Worm (Caenorhabditis elegans) whole organism, early embryonic: ENCODE results near the gene K08D9.6.

Experiments used
- B0310.2 ChIP-seq: sonication (generic microtip); optimal IDR thresholded peaks from 2 replicates; lab custom pipeline; 2016; ENCODE audit warnings: mild to moderate bottlenecking, missing genetic modification characterization, missing compliant biosample characterization
- F13C5.2 ChIP-seq: sonication (generic microtip); optimal IDR thresholded peaks from 2 replicates; lab custom pipeline; 2017; ENCODE audit warnings: mild to moderate bottlenecking, missing genetic modification characterization, inconsistent platforms, missing compliant biosample characterization
- aly-1 ChIP-seq: sonication (generic microtip); optimal IDR thresholded peaks from 2 replicates; lab custom pipeline; 2016; ENCODE audit warnings: missing genetic modification characterization, missing compliant biosample characterization
- ama-1 ChIP-seq: fragments of 150-350 bp; optimal IDR thresholded peaks from 2 replicates; lab custom pipeline; 2014
- ceh-13 ChIP-seq: fragments of 200-800 bp; sonication (Bioruptor generic); optimal IDR thresholded peaks from 2 replicates; lab custom pipeline; 2018; ENCODE audit warnings: mild to moderate bottlenecking, missing genetic modification characterization, missing compliant biosample characterization
- ceh-36 ChIP-seq: sonication (generic microtip); optimal IDR thresholded peaks from 2 replicates; lab custom pipeline; 2016; ENCODE audit warnings: missing genetic modification characterization, inconsistent platforms, missing compliant biosample characterization
- ets-7 ChIP-seq: sonication (generic microtip); optimal IDR thresholded peaks from 2 replicates; lab custom pipeline; 2016; ENCODE audit warnings: missing genotype, missing genetic modification characterization, missing compliant biosample characterization
- flt-1 ChIP-seq: fragments of 200-800 bp; sonication (Bioruptor generic); IDR thresholded peaks from 2 replicates; pipeline ENCODE4 v1.3.6; 2022; ENCODE audit warnings: missing genetic modification characterization, missing compliant biosample characterization
- hmbx-1 ChIP-seq: sonication (generic microtip); optimal IDR thresholded peaks from 2 replicates; lab custom pipeline; 2016; ENCODE audit warnings: mild to moderate bottlenecking, missing genetic modification characterization, missing compliant biosample characterization
- hmg-4 ChIP-seq: fragments of 200-800 bp; sonication (Bioruptor generic); optimal IDR thresholded peaks from 2 replicates; lab custom pipeline; 2018; ENCODE audit warnings: mild to moderate bottlenecking, missing genetic modification characterization, missing compliant biosample characterization
- hnd-1 ChIP-seq: sonication (generic microtip); optimal IDR thresholded peaks from 2 replicates; lab custom pipeline; 2016; ENCODE audit warnings: missing genetic modification characterization, missing compliant biosample characterization
- pes-1 ChIP-seq: fragments of 200-800 bp; sonication (Bioruptor generic); IDR thresholded peaks from 2 replicates; pipeline ENCODE4 v1.3.6; 2022; ENCODE audit warnings: missing genetic modification reagents, missing genetic modification characterization, missing compliant biosample characterization
- scrt-1 ChIP-seq: fragments of 200-800 bp; sonication (Bioruptor generic); IDR thresholded peaks from 2 replicates; pipeline ENCODE4 v1.3.6; 2022; ENCODE audit warnings: missing genetic modification characterization, missing compliant biosample characterization
- sea-1 ChIP-seq: fragments of 200-800 bp; sonication (Bioruptor generic); conservative IDR thresholded peaks from 2 replicates; pipeline ENCODE4 v1.3.6; 2022; ENCODE audit warnings: missing genetic modification characterization, missing compliant biosample characterization
- tbx-11 ChIP-seq: fragments of 200-800 bp; sonication (Bioruptor generic); IDR thresholded peaks from 2 replicates; pipeline ENCODE4 v1.3.6; 2022; ENCODE audit warnings: missing genetic modification characterization, missing compliant biosample characterization
- tbx-37 ChIP-seq: fragments of 200-800 bp; sonication (Bioruptor generic); conservative IDR thresholded peaks from 2 replicates; pipeline ENCODE4 v1.3.6; 2022; ENCODE audit warnings: missing genetic modification reagents, missing genetic modification characterization, missing compliant biosample characterization
- tra-4 ChIP-seq: sonication (generic microtip); optimal IDR thresholded peaks from 2 replicates; lab custom pipeline; 2017; ENCODE audit warnings: missing genetic modification characterization, missing compliant biosample characterization

Gene K08D9.6

ce11 chrV:3210147-3210546 lies 24.6 kb downstream of the K08D9.6 start, which contains the start of gene apx-1:
Gene apx-1 (plus strand): TSS chrV:3210196.
- no peak for TF ChIP-seq hnd-1
- no peak for TF ChIP-seq sea-1 (GFP tag; lab: Robert Waterston, UW)
- no peak for TF ChIP-seq tbx-37 (GFP tag; lab: Robert Waterston, UW)
- TF ChIP-seq ceh-36 = no peak

- no peak for TF ChIP-seq F13C5.2 (tag; lab: Kevin White, UChicago)
These were observed 25.8 kb downstream of the K08D9.6 start for ce11 chrV:3208940-3209339.

- TF ChIP-seq ceh-36 = no peak
- TF ChIP-seq pes-1 (GFP tag; lab: Robert Waterston, UW) = no peak
- no peak for TF ChIP-seq hnd-1
- no peak for TF ChIP-seq B0310.2
- no peak for TF ChIP-seq ceh-13
- TF ChIP-seq aly-1 = no peak
- TF ChIP-seq F13C5.2 (tag; lab: Kevin White, UChicago) = no peak
- no peak for TF ChIP-seq tbx-37 (GFP tag; lab: Robert Waterston, UW)
- TF ChIP-seq sea-1 (GFP tag; lab: Robert Waterston, UW) = no peak
- no peak for TF ChIP-seq ets-7 (tag; lab: Kevin White, UChicago)
- TF ChIP-seq hmg-4 (GFP tag; lab: Kevin White, UChicago) = no peak
- TF ChIP-seq ama-1 (lab: Kevin White, UChicago) = no peak
- no peak for TF ChIP-seq hmbx-1 (tag; lab: Kevin White, UChicago)
- no peak for TF ChIP-seq tbx-11 (GFP tag; lab: Robert Waterston, UW)
These were observed 30.4 kb downstream of the K08D9.6 start for ce11 chrV:3204433-3204832.

- no peak for TF ChIP-seq aly-1
- TF ChIP-seq ama-1 (lab: Kevin White, UChicago) = no peak
- TF ChIP-seq hnd-1 = no peak
- TF ChIP-seq ceh-13 = no peak
- TF ChIP-seq scrt-1 (GFP tag; lab: Robert Waterston, UW) = no peak
- no peak for TF ChIP-seq tbx-37 (GFP tag; lab: Robert Waterston, UW)
- TF ChIP-seq hmbx-1 (tag; lab: Kevin White, UChicago) = no peak
- TF ChIP-seq ceh-36 = no peak
These were observed 34.5 kb downstream of the K08D9.6 start, which contains the start of gene K08D9.4 for ce11 chrV:3200323-3200722. Gene K08D9.4 (minus strand): TSS chrV:3200423.

ce11 chrV:3196832-3197329 lies 37.9 kb downstream of the K08D9.6 start, which contains the start of the genes Y73C8B.1 and Y73C8B.5:
Gene Y73C8B.1 (minus strand): TSS chrV:3196882.
Gene Y73C8B.5 (plus strand): TSS chrV:3197268.
- TF ChIP-seq scrt-1 (GFP tag; lab: Robert Waterston, UW) = no peak
- TF ChIP-seq ama-1 (lab: Kevin White, UChicago) = no peak
- no peak for TF ChIP-seq flt-1 (GFP tag; lab: Robert Waterston, UW)
- TF ChIP-seq tra-4 (tag; lab: Kevin White, UChicago) = no peak
- no peak for TF ChIP-seq tbx-11 (GFP tag; lab: Robert Waterston, UW)
- TF ChIP-seq hmbx-1 (tag; lab: Kevin White, UChicago) = no peak
- TF ChIP-seq ceh-36 = no peak
- no peak for TF ChIP-seq F13C5.2 (tag; lab: Kevin White, UChicago)
- TF ChIP-seq hmg-4 (GFP tag; lab: Kevin White, UChicago) = no peak
- TF ChIP-seq hnd-1 = no peak
- TF ChIP-seq B0310.2 = no peak

- no peak for TF ChIP-seq ama-1 (lab: Kevin White, UChicago)
- TF ChIP-seq hnd-1 = no peak
- no peak for TF ChIP-seq flt-1 (GFP tag; lab: Robert Waterston, UW)
- TF ChIP-seq tbx-11 (GFP tag; lab: Robert Waterston, UW) = no peak
- no peak for TF ChIP-seq ceh-13
- TF ChIP-seq hmbx-1 (tag; lab: Kevin White, UChicago) = no peak
- TF ChIP-seq aly-1 = no peak
- TF ChIP-seq ceh-36 = no peak
- no peak for TF ChIP-seq hmg-4 (GFP tag; lab: Kevin White, UChicago)
- TF ChIP-seq tra-4 (tag; lab: Kevin White, UChicago) = no peak
- no peak for TF ChIP-seq pes-1 (GFP tag; lab: Robert Waterston, UW)
- TF ChIP-seq B0310.2 = no peak
- no peak for TF ChIP-seq scrt-1 (GFP tag; lab: Robert Waterston, UW)
- no peak for TF ChIP-seq F13C5.2 (tag; lab: Kevin White, UChicago)
- no peak for TF ChIP-seq ets-7 (tag; lab: Kevin White, UChicago)
- no peak for TF ChIP-seq sea-1 (GFP tag; lab: Robert Waterston, UW)
- no peak for TF ChIP-seq tbx-37 (GFP tag; lab: Robert Waterston, UW)
These were observed 39.0 kb downstream of the K08D9.6 start for ce11 chrV:3195814-3196213.

ce11 chrV:3194952-3195450 lies 39.8 kb downstream of the K08D9.6 start, which contains the start of gene Y73C8B.2:
Gene Y73C8B.2 (minus strand): TSS chrV:3195002.
- TF ChIP-seq F13C5.2 (tag; lab: Kevin White, UChicago) = peak; percentile 5
- peak; percentile 39; the same call in 1 of the 2 replicates for TF ChIP-seq tbx-11 (GFP tag; lab: Robert Waterston, UW)
- no peak for TF ChIP-seq sea-1 (GFP tag; lab: Robert Waterston, UW)

ce11 chrV:3193091-3193608 lies 41.6 kb downstream of the K08D9.6 start, which contains the start of the genes Y73C8B.3 and Y73C8B.9:
Gene Y73C8B.3 (minus strand): TSS chrV:3193237.
Gene Y73C8B.9 (plus strand): TSS chrV:3193558.
- TF ChIP-seq hmg-4 (GFP tag; lab: Kevin White, UChicago) (no peak), ama-1 (lab: Kevin White, UChicago) (no peak), aly-1 (no peak), tra-4 (tag; lab: Kevin White, UChicago) (no peak)
